Fruit fly (Drosophila melanogaster): ENCODE measurements around the gene CG4896.

The CG4896 gene

DNA sequence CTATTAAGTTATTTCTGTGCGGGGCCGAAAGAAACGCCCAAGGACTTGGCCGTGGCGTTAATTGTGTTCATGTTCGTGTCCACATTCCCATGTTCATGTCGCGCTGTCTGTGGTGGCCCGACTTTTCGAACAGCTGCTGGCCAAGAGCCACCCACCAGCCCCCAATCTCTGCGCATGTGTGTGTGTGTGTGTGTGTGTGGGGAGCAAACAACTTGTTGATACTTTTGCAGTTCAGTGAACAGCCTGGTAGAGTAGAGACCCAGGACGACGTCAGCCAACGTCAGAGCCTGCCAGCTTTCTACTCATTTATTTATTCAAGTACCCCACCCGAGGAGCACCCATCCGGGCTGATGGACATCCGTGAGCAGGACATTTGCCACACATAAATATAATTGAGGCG, 40.5 kb upstream of the CG4896 start:
- no peak for TF ChIP-seq CG12768 (GFP tag; optimal IDR thresholded peaks at IDR 0.05)
- TF ChIP-seq Clk (GFP tag; optimal IDR thresholded peaks at IDR 0.05), result no peak
- no peak for TF ChIP-seq pad (GFP tag; optimal IDR thresholded peaks at IDR 0.05)
- no peak for TF ChIP-seq CG33017 (tag; optimal IDR thresholded peaks at IDR 0.05)

DNA sequence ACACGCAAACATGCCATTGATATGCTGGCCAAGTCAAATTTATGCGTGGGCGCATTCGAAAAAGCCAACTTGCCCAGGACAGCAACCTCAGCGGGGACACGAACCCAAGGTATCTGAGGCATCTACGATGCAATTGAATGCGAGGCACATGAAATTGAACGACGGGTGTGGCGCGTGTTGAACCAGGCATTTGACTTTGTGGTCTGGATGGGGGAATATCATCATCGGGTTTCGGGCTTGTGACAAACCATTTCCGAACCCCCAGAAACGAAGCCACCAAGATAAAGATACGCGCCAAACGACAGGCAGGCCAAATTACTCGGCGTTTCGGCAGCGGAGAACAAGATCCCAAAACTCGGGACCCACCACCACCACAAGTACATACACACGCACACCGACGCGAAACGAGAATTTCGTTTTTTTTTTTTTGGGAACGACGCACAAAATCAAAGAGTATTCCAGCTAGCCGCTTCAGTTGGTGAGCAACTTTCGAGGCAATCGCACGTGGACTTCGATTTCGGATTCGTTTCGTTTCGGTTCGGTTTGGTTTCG, 34.7 kb upstream of the CG4896 start, which contains the start of gene MFS3:
TSS of gene MFS3 (plus strand) at position 472 of the 552 bp plus-strand sequence.
- TF ChIP-seq CG12768 (GFP tag; optimal IDR thresholded peaks at IDR 0.05), result no peak
- peak; percentile 39 for TF ChIP-seq pad (GFP tag; optimal IDR thresholded peaks at IDR 0.05)

DNA sequence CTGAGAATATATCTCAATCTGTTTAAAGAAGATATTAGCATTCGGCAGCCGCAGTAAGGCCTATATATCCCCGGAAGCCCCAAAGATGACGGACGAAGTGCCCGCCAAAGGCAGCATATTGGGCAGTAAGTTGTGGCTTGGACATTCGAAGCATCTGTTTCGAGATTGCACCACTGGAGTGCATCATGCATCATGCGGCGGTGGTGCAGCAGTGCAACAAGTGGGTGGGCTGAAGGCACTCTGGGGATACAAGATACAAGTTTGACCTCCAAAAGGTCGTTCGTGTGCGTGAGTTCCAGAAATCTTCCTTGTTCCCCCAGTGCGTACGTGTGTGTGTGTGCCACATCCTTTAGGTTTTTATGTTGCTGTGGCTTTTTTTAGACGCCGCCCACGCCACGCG, 34.2 kb upstream of the CG4896 start:
- TF ChIP-seq cnc (optimal IDR thresholded peaks at IDR 0.05), result no peak
- no peak for TF ChIP-seq CG5204 (GFP tag; optimal IDR thresholded peaks at IDR 0.05)
- TF ChIP-seq Hr96 (GFP tag; optimal IDR thresholded peaks at IDR 0.05), result no peak
- TF ChIP-seq CG12768 (GFP tag; optimal IDR thresholded peaks at IDR 0.05), result no peak

DNA sequence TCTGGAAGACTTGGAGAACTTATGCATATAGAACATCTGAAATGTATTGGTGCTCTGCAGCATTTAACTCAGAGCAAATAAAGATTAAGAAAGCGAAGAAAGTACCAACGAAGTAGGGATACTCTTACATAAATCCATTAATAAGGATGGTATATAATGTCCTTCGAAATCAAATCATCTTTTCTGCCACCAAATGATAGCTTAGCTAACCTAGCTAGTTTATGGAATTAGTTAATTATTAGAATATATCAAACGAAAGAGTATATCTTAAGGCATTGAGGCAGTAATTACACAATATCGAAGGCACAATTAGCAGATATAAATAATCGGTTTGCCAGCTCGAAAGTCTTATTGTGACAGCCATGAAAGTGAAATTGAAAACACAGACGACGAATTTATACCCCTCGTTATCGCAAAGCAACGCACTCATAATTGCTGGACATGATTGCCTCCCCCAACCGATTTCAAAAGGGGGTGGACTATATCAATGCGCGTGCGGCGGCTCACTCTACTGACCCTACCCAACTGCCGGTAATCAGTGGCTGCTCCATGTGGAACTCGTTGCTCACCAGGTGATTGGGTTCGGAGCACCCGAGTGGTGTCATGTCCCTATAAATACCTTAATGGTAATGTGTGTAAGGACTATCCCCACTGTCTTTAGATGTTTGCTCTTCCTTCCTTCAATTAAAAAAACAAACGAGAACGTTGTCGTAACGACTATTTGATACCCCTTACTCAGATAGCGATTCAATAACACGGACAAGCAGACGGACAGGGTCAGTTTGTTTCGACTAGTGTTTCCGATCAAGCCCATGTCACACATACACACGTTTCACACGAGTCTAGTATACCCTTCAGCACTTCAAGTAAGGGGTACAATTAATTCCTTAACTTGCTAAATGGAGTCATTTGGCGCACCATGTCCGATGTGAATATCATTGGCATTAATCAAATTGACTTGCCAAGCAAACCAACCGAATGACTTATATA, 32.8 kb upstream of the CG4896 start:
- no peak for TF ChIP-seq CG7045 (GFP tag; optimal IDR thresholded peaks at IDR 0.05)
- TF ChIP-seq toe (GFP tag; optimal IDR thresholded peaks at IDR 0.05), result peak; percentile 1

DNA sequence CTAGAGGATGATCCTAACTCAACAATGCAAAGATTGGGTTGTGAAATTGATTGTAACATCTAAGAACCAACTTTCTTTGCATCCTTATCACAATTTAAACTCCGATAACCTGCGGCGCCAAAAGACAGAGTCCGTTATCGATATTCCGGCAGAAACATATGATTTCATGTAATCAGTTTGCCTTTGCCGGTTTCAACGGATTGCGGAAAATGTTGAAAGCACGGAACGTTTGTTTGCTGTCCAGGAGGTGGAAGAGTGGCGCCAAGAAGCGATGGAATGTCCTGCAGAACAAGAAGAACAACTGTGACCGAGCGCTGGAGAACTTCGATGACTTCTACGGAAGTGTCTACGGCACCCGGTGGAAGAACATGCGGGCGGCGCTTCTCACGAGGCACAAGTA, 29.8 kb upstream of the CG4896 start:
- no peak for TF ChIP-seq cic (GFP tag; optimal IDR thresholded peaks at IDR 0.05)

DNA sequence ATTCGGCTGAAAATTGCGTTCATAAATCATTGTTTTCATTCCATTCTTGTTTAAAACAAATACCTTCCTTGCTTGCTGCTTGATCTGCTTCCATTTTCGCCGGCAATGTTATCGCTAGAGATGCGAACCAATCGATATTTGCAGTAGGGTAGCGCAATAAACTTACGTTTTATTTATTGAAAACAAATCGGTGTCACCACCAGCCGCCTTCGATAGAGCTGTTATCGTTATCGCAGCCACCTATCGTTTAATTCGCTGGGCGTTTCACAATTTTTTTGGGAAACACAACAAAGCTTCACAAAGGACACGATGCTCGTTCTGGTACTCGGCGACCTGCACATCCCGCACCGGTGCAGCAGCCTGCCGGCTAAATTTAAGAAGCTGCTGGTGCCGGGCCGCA, 26.9 kb upstream of the CG4896 start, which contains the start of the genes Tfb4 and Vps29:
TSS of gene Tfb4 (minus strand) at position 124 of the 400 bp plus-strand sequence.
TSS of gene Vps29 (plus strand) at position 213 of the 400 bp plus-strand sequence.
- TF ChIP-seq cic (GFP tag; optimal IDR thresholded peaks at IDR 0.05), result peak; percentile 27
- peak; percentile 14 for TF ChIP-seq ovo (GFP tag; optimal IDR thresholded peaks at IDR 0.05)
- no peak for TF ChIP-seq CG12768 (GFP tag; optimal IDR thresholded peaks at IDR 0.05)
- peak; percentile 48 for TF ChIP-seq Crg-1 (GFP tag; optimal IDR thresholded peaks at IDR 0.05)
- TF ChIP-seq Hr96 (GFP tag; optimal IDR thresholded peaks at IDR 0.05), result peak; percentile 62
- peak; percentile 14 for TF ChIP-seq CG33017 (tag; optimal IDR thresholded peaks at IDR 0.05)
- no peak for TF ChIP-seq pad (GFP tag; optimal IDR thresholded peaks at IDR 0.05)
- no peak for TF ChIP-seq cnc (optimal IDR thresholded peaks at IDR 0.05)
- peak; percentile 40 for TF ChIP-seq CG1620 (GFP tag; optimal IDR thresholded peaks at IDR 0.05)
- peak; percentile 52 for TF ChIP-seq CG14711 (tag; optimal IDR thresholded peaks at IDR 0.05)
- peak; percentile 36 for TF ChIP-seq CG11617 (GFP tag; optimal IDR thresholded peaks at IDR 0.05)
- TF ChIP-seq toe (GFP tag; optimal IDR thresholded peaks at IDR 0.05), result no peak
- no peak for TF ChIP-seq CG7045 (GFP tag; optimal IDR thresholded peaks at IDR 0.05)
- no peak for TF ChIP-seq kay (GFP tag; ENCODE audit: borderline replicate concordance)
- peak; percentile 62 for TF ChIP-seq CG7101 (tag; optimal IDR thresholded peaks at IDR 0.05)
- peak; percentile 19 for TF ChIP-seq tj (GFP tag; optimal IDR thresholded peaks at IDR 0.05)
- TF ChIP-seq Mnt (GFP tag; optimal IDR thresholded peaks at IDR 0.05), result peak; percentile 47
- no peak for TF ChIP-seq Clk (GFP tag; optimal IDR thresholded peaks at IDR 0.05)
- TF ChIP-seq bab1 (GFP tag; optimal IDR thresholded peaks at IDR 0.05), result peak; percentile 73
- TF ChIP-seq CG5204 (GFP tag; optimal IDR thresholded peaks at IDR 0.05), result no peak

DNA sequence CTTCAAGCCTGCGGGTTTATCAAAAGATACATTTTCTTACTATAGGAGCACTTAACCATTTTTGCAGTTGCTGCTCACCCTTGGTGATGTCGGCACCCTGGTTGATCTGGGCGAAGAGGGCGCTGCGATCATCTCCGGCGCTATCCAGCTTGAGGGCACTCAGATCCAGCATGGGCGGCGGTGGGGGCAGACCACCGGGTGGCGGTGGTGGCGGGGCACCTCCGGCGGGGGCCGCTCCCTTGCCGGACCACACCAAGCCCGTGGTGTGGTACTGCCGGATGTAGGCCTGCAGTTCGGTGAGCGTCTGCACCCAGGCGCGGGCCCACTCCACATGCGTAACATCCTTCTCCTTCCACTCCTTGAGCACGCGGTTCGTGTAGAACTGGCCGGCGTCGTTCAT, 24.8 kb upstream of the CG4896 start:
- TF ChIP-seq pad (GFP tag; optimal IDR thresholded peaks at IDR 0.05), result no peak
- no peak for TF ChIP-seq CG12768 (GFP tag; optimal IDR thresholded peaks at IDR 0.05)
- TF ChIP-seq Crg-1 (GFP tag; optimal IDR thresholded peaks at IDR 0.05), result no peak
- TF ChIP-seq ovo (GFP tag; optimal IDR thresholded peaks at IDR 0.05), result no peak
- TF ChIP-seq CG5204 (GFP tag; optimal IDR thresholded peaks at IDR 0.05), result no peak
- no peak for TF ChIP-seq CG33017 (tag; optimal IDR thresholded peaks at IDR 0.05)
- no peak for TF ChIP-seq Hr96 (GFP tag; optimal IDR thresholded peaks at IDR 0.05)
- TF ChIP-seq tj (GFP tag; optimal IDR thresholded peaks at IDR 0.05), result no peak
